Worm (Caenorhabditis elegans): Measurements from ENCODE around the gene F27D9.12.

DNA sequence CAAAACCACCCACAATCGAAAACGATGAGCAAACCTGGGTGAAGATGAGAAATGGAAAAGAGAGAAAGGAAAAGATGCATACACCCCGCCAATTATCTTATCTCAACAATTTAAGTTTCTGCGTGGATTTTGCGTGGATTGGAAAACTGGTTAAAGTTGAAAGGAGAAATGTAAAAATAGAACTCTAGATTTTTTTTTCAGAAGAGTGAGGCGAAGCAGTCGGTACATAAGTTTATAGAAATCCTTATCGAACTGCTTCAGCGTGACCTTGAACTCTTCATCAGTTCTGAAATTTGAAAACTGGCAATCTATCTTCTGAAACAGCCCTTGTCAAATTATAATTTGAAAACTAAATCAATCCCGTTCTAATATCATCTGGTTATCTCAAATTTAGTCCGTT is 32.3 kb upstream of the F27D9.12 start, which contains the start of gene clik-2:
- TF ChIP-seq flt-1 (GFP tag; IDR thresholded peaks at IDR 0.05) (no peak), hnd-1 (tag; optimal IDR thresholded peaks at IDR 0.05) (no peak), ama-1 (optimal IDR thresholded peaks at IDR 0.05) (no peak), sea-1 (GFP tag; conservative IDR thresholded peaks at IDR 0.05) (no peak), B0310.2 (tag; optimal IDR thresholded peaks at IDR 0.05) (no peak), tbx-37 (GFP tag; conservative IDR thresholded peaks at IDR 0.05) (no peak), hmg-4 (GFP tag; optimal IDR thresholded peaks at IDR 0.05) (no peak), F13C5.2 (tag; optimal IDR thresholded peaks at IDR 0.05) (no peak), tbx-11 (GFP tag; IDR thresholded peaks at IDR 0.05) (no peak), hmbx-1 (tag; optimal IDR thresholded peaks at IDR 0.05) (no peak), ceh-36 (tag; optimal IDR thresholded peaks at IDR 0.05) (no peak), aly-1 (tag; optimal IDR thresholded peaks at IDR 0.05) (no peak), pes-1 (GFP tag; IDR thresholded peaks at IDR 0.05) (no peak), ceh-13 (GFP tag; optimal IDR thresholded peaks at IDR 0.05) (no peak)

Measured in whole organism, early embryonic.